Fruit fly (Drosophila melanogaster) whole organism, wandering third instar larva: ENCODE data around the gene Kdm3.

Experiments used
- Abd-B ChIP-seq: fragments of >200 bp; optimal IDR thresholded peaks from 2 replicates; lab custom pipeline; 2017; ENCODE audit warnings: missing biosample characterization, missing genetic modification characterization
- CG32264 ChIP-seq: fragments of 200-800 bp; sonication (Bioruptor generic); optimal IDR thresholded peaks from 2 replicates; lab custom pipeline; 2016; ENCODE audit warnings: missing biosample characterization, missing genetic modification characterization
- CG9705 ChIP-seq: fragments of 200-800 bp; sonication (Bioruptor generic); optimal IDR thresholded peaks from 2 replicates; lab custom pipeline; 2018; ENCODE audit warnings: missing biosample characterization, mild to moderate bottlenecking, missing genetic modification characterization
- CrebA ChIP-seq: fragments of 200-800 bp; sonication (Bioruptor generic); optimal IDR thresholded peaks from 2 replicates; lab custom pipeline; 2016; ENCODE audit warnings: missing biosample characterization, mild to moderate bottlenecking, missing genetic modification characterization, borderline replicate concordance
- Dfd ChIP-seq: fragments of >200 bp; optimal IDR thresholded peaks from 2 replicates; lab custom pipeline; 2017; ENCODE audit warnings: missing biosample characterization, missing genetic modification characterization
- Dif ChIP-seq: fragments of 200-275, 200-300 bp; sonication (Bioruptor generic); optimal IDR thresholded peaks from 2 replicates; lab custom pipeline; 2018; ENCODE audit warnings: missing biosample characterization, missing genetic modification characterization; ENCODE audit not compliant: partially characterized antibody
- GATAd ChIP-seq: sonication (Bioruptor generic); optimal IDR thresholded peaks from 2 replicates; lab custom pipeline; 2016; ENCODE audit warnings: missing biosample characterization, missing genetic modification characterization
- HLH106 ChIP-seq: fragments of 200-800 bp; optimal IDR thresholded peaks from 3 replicates; lab custom pipeline; 2019; ENCODE audit warnings: missing biosample characterization, mild to moderate bottlenecking, missing genetic modification characterization, moderate library complexity
- Hnf4 ChIP-seq: fragments of 200-800 bp; sonication (Bioruptor generic); optimal IDR thresholded peaks from 2 replicates; lab custom pipeline; 2016; ENCODE audit warnings: missing biosample characterization, mild to moderate bottlenecking, missing genetic modification characterization
- Hr83 ChIP-seq: fragments of 200-300 bp; sonication (Bioruptor generic); optimal IDR thresholded peaks from 2 replicates; lab custom pipeline; 2016; ENCODE audit warnings: missing biosample characterization, mild to moderate bottlenecking, missing genetic modification characterization, moderate library complexity; ENCODE audit not compliant: poor library complexity, severe bottlenecking
- Jra ChIP-seq: sonication (Bioruptor generic); optimal IDR thresholded peaks from 2 replicates; lab custom pipeline; 2016; ENCODE audit warnings: missing biosample characterization, missing genetic modification characterization
- Mio ChIP-seq: sonication (Bioruptor generic); optimal IDR thresholded peaks from 2 replicates; lab custom pipeline; 2016; ENCODE audit warnings: missing biosample characterization, missing genetic modification characterization
- Myc ChIP-seq: fragments of >200 bp; optimal IDR thresholded peaks from 2 replicates; lab custom pipeline; 2017
- N ChIP-seq: fragments of >200 bp; optimal IDR thresholded peaks from 2 replicates; lab custom pipeline; 2018; ENCODE audit warnings: missing biosample characterization, missing external identifiers, missing genetic modification characterization
- OdsH ChIP-seq: fragments of 200-800 bp; sonication (Bioruptor generic); optimal IDR thresholded peaks from 2 replicates; lab custom pipeline; 2016; ENCODE audit warnings: missing biosample characterization, mild to moderate bottlenecking, missing genetic modification characterization
- Rel ChIP-seq, 2 experiments: fragments of 200-800 bp; sonication (Bioruptor generic) in 1 of 2; optimal IDR thresholded peaks; 2 replicates in 1 of 2; 3 replicates in 1 of 2; lab custom pipeline; 2016 to 2019; ENCODE audit warnings: mild to moderate bottlenecking in 2 of 2, missing biosample characterization in 2 of 2, missing genetic modification characterization in 2 of 2, moderate library complexity in 1 of 2
- Sp1 ChIP-seq: fragments of 200-800 bp; sonication (Bioruptor generic); optimal IDR thresholded peaks from 3 replicates; lab custom pipeline; 2019; ENCODE audit warnings: missing biosample characterization, mild to moderate bottlenecking, missing genetic modification characterization, moderate library complexity
- Vsx2 ChIP-seq: fragments of 200-300, 225-300 bp; sonication (Bioruptor generic); optimal IDR thresholded peaks from 2 replicates; lab custom pipeline; 2018; ENCODE audit warnings: missing biosample characterization, missing genetic modification characterization; ENCODE audit not compliant: partially characterized antibody
- br ChIP-seq: fragments of 200-800 bp; sonication (Bioruptor generic); optimal IDR thresholded peaks from 2 replicates; lab custom pipeline; 2016; ENCODE audit warnings: missing biosample characterization, missing genetic modification characterization
- brk ChIP-seq: fragments of 200-800 bp; sonication (Bioruptor generic); optimal IDR thresholded peaks from 2 replicates; lab custom pipeline; 2016; ENCODE audit warnings: missing biosample characterization, mild to moderate bottlenecking, missing genetic modification characterization
- dl ChIP-seq, 2 experiments: fragments of 175-275, 200-275 bp in 1 of 2; fragments of 200-275 bp in 1 of 2; sonication (Bioruptor generic); optimal IDR thresholded peaks; lab custom pipeline; 2018; ENCODE audit warnings: mild to moderate bottlenecking in 2 of 2, missing biosample characterization in 2 of 2, missing genetic modification characterization in 2 of 2, moderate library complexity in 2 of 2; ENCODE audit not compliant: partially characterized antibody in 2 of 2, insufficient read depth in 1 of 2
- dmrt93B ChIP-seq: fragments of 200-800 bp; sonication (Bioruptor generic); optimal IDR thresholded peaks from 2 replicates; lab custom pipeline; 2018; ENCODE audit warnings: missing biosample characterization, mild to moderate bottlenecking, missing genetic modification characterization
- dsf ChIP-seq: sonication (Bioruptor generic); optimal IDR thresholded peaks from 2 replicates; lab custom pipeline; 2016; ENCODE audit warnings: missing biosample characterization, missing genetic modification characterization, borderline replicate concordance
- ey ChIP-seq: fragments of 200-800 bp; sonication (Bioruptor generic); optimal IDR thresholded peaks from 2 replicates; lab custom pipeline; 2016; ENCODE audit warnings: missing biosample characterization, missing genetic modification characterization
- foxo ChIP-seq, 2 experiments: fragments of 200-800 bp; sonication (Bioruptor generic); optimal IDR thresholded peaks; 2 replicates in 1 of 2; 3 replicates in 1 of 2; lab custom pipeline; 2016 to 2017; ENCODE audit warnings: missing biosample characterization in 2 of 2, missing genetic modification characterization in 2 of 2
- fru ChIP-seq: fragments of 200-800 bp; sonication (Bioruptor generic); optimal IDR thresholded peaks from 3 replicates; lab custom pipeline; 2016; ENCODE audit warnings: missing biosample characterization, mild to moderate bottlenecking, missing genetic modification characterization
- h ChIP-seq: fragments of 200-800 bp; sonication (Bioruptor generic); optimal IDR thresholded peaks from 3 replicates; lab custom pipeline; 2016; ENCODE audit warnings: missing biosample characterization, mild to moderate bottlenecking, missing genetic modification characterization
- jim ChIP-seq: fragments of 175-275, 200-325 bp; sonication (Bioruptor generic); optimal IDR thresholded peaks from 2 replicates; lab custom pipeline; 2016; ENCODE audit warnings: missing biosample characterization, mild to moderate bottlenecking, missing genetic modification characterization
- lola ChIP-seq: fragments of >200 bp; optimal IDR thresholded peaks from 2 replicates; lab custom pipeline; 2017; ENCODE audit warnings: missing biosample characterization, missing genetic modification characterization
- pan ChIP-seq: fragments of >200 bp; optimal IDR thresholded peaks from 2 replicates; lab custom pipeline; 2017
- psq ChIP-seq: fragments of 200-800 bp; sonication (Bioruptor generic); optimal IDR thresholded peaks from 3 replicates; lab custom pipeline; 2017; ENCODE audit warnings: missing biosample characterization, mild to moderate bottlenecking, missing genetic modification characterization, moderate library complexity
- rgr ChIP-seq: fragments of 200-800 bp; sonication (Bioruptor generic); optimal IDR thresholded peaks from 3 replicates; lab custom pipeline; 2016; ENCODE audit warnings: missing biosample characterization, mild to moderate bottlenecking, missing genetic modification characterization
- sage ChIP-seq: fragments of 200-800 bp; sonication (Bioruptor generic); optimal IDR thresholded peaks from 2 replicates; lab custom pipeline; 2016; ENCODE audit warnings: missing biosample characterization, mild to moderate bottlenecking, missing genetic modification characterization
- sv ChIP-seq: fragments of 200-800 bp; sonication (Bioruptor generic); optimal IDR thresholded peaks from 3 replicates; lab custom pipeline; 2016; ENCODE audit warnings: missing biosample characterization, missing genetic modification characterization
- tai ChIP-seq: sonication (Bioruptor generic); optimal IDR thresholded peaks from 2 replicates; lab custom pipeline; 2016; ENCODE audit warnings: missing biosample characterization, missing genetic modification characterization
- usp ChIP-seq: fragments of >200 bp; optimal IDR thresholded peaks from 2 replicates; lab custom pipeline; 2017; ENCODE audit warnings: missing biosample characterization, missing genetic modification characterization
- woc ChIP-seq: sonication (Bioruptor generic); optimal IDR thresholded peaks from 2 replicates; lab custom pipeline; 2016; ENCODE audit warnings: missing biosample characterization, mild to moderate bottlenecking, missing genetic modification characterization

Gene Kdm3

DNA sequence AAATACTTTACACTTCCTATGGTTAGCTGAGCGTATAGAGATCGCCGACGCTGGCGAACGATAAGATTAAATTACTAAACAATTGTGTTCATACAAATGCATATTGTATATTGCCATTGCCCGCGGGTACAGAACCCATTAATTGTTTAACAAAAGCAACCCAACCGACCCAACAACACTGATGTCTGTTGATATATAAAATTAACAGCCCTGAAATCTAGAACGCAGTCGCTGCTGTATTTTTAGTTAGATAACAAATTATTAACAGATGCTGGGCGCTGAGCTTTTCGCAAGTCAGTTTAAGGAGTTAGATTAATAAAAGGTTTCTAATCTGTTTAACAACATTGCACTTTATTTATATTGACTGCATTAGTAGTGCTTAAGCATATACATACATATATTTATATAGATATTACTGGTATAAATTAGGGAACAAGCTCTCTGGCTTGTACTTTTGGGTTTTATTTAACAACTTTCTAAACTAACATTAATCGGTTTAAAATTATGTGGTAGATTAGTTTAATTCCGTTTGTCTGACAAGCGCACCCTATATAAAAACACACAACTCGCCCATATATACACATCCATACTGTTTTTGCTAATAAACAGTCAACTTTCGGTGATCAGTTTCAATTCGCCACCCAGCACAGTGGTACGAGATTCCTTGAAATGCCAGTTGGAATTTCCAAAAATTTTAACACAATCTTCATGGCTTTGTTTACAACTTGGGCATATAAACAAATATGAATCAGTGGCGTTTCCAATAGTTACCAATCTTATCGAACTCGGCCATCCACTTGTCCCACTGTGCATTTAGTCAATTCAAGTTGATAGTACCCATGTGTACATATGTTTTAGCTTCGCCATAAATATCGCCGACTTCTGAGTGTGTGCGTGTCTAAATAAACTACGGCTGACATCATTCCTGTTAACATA, 12.4 kb downstream of the Kdm3 start:
- TF ChIP-seq brk (GFP tag; lab: Kevin White, UChicago) (peak; percentile 87), N (GFP tag; lab: Kevin White, UChicago) (no peak), jim (GFP tag; lab: Kevin White, UChicago) (peak; percentile 10), OdsH (GFP tag; lab: Kevin White, UChicago) (peak; percentile 91), Dif (GFP tag; lab: Kevin White, UChicago) (no peak), Dfd (no peak), Hr83 (peak; percentile 96), pan (lab: Kevin White, UChicago) (no peak), dl (GFP tag; optimal IDR thresholded peaks at IDR 0.05; lab: Kevin White, UChicago; ENCODE audit: insufficient read depth in 1 of 2, partially characterized antibody in 2 of 2) (no peak), Abd-B (GFP tag; lab: Kevin White, UChicago) (no peak), Sp1 (peak; percentile 87), h (GFP tag; lab: Kevin White, UChicago) (peak; percentile 99), dmrt93B (GFP tag; lab: Kevin White, UChicago) (peak; percentile 81), Jra (peak; percentile 88), ey (GFP tag; lab: Kevin White, UChicago) (peak; percentile 94), GATAd (GFP tag; lab: Kevin White, UChicago) (peak; percentile 77), HLH106 (tag; lab: Kevin White, UChicago) (peak; percentile 90), rgr (GFP tag; lab: Kevin White, UChicago) (peak; percentile 96), CrebA (GFP tag; lab: Kevin White, UChicago) (no peak), Myc (lab: Kevin White, UChicago) (no peak), woc (GFP tag; lab: Kevin White, UChicago) (peak; percentile 92), Mio (GFP tag; lab: Kevin White, UChicago) (peak; percentile 65), fru (peak; percentile 97), sv (GFP tag; lab: Kevin White, UChicago) (peak; percentile 65), Vsx2 (GFP tag; lab: Kevin White, UChicago) (no peak), Hnf4 (GFP tag; lab: Kevin White, UChicago) (peak; percentile 94), usp (GFP tag; lab: Kevin White, UChicago) (no peak), lola (GFP tag; lab: Kevin White, UChicago) (no peak), CG32264 (peak; percentile 97), dsf (GFP tag; lab: Kevin White, UChicago) (peak; percentile 34), sage (GFP tag; lab: Kevin White, UChicago) (peak; percentile 92), CG9705 (GFP tag; lab: Kevin White, UChicago) (peak; percentile 68), tai (GFP tag; lab: Kevin White, UChicago) (no peak), foxo (GFP tag; optimal IDR thresholded peaks at IDR 0.05; lab: Kevin White, UChicago) (peak; percentile 95), br (GFP tag; lab: Kevin White, UChicago) (peak; percentile 96), Rel (GFP tag; optimal IDR thresholded peaks at IDR 0.05; lab: Kevin White, UChicago) (peak; percentile 95), Rel (tag; optimal IDR thresholded peaks at IDR 0.05; lab: Kevin White, UChicago) (peak; percentile 60), psq (GFP tag; lab: Kevin White, UChicago) (peak; percentile 86)

DNA sequence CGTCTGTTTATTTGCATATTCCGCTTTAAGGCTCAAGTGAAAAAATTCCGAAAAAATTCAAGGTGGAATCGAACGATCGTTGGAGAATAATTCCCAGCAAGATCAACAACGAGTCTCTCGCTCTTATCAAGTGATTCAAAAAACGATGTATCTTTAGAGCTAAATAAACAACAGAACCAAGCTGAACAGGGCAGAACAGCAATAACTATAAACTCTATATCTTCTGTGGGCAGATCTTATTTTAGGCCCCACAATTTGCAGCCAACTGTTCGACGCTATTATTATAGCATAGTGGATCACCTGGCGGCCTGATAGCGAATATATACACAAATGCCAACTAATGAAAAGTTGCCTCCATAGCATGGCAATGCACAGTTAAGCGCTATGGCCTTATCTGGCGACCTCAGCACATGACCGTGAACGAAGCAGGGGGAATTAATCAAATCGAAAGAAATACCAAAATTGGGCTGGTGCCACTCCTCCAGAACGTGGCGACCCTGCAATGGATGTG, 13.6 kb downstream of the Kdm3 start:
- TF ChIP-seq HLH106 (tag; lab: Kevin White, UChicago) (no peak), Rel (GFP tag; optimal IDR thresholded peaks at IDR 0.05; lab: Kevin White, UChicago) (no peak), Rel (tag; optimal IDR thresholded peaks at IDR 0.05; lab: Kevin White, UChicago) (peak; percentile 69)
